Worm (Caenorhabditis elegans) whole organism, L4 larva: ENCODE data around the gene sre-2.

Source experiments
- F26F4.8 ChIP-seq: fragments of 200-800 bp; sonication (Bioruptor generic); conservative IDR thresholded peaks from 2 replicates; pipeline ENCODE4 v1.3.6; 2022; ENCODE audit warnings: missing genetic modification characterization, missing compliant biosample characterization
- F37D6.2 ChIP-seq: sonication (generic microtip); optimal IDR thresholded peaks from 2 replicates; lab custom pipeline; 2016; ENCODE audit warnings: mild to moderate bottlenecking, missing genetic modification characterization, missing compliant biosample characterization
- T20F7.1 ChIP-seq: fragments of 200-800 bp; sonication (Bioruptor generic); optimal IDR thresholded peaks from 2 replicates; lab custom pipeline; 2018; ENCODE audit warnings: mild to moderate bottlenecking, missing genetic modification characterization, missing compliant biosample characterization
- T26A8.4 ChIP-seq: fragments of 200-800 bp; sonication (Bioruptor generic); IDR thresholded peaks from 2 replicates; pipeline ENCODE4 v1.3.6; 2022; ENCODE audit warnings: missing genetic modification characterization, missing compliant biosample characterization
- Y48G9A.11 ChIP-seq: fragments of 200-800 bp; sonication (Bioruptor generic); IDR thresholded peaks from 2 replicates; pipeline ENCODE4 v1.3.6; 2022; ENCODE audit warnings: missing genetic modification reagents, missing genetic modification characterization, missing compliant biosample characterization
- aha-1 ChIP-seq: fragments of 150-350 bp; peaks from one replicate; lab custom pipeline; 2014; ENCODE audit warnings: missing biosample characterization, missing genetic modification characterization
- arid-1 ChIP-seq: fragments of 200-800 bp; sonication (Bioruptor generic); conservative IDR thresholded peaks from 2 replicates; pipeline ENCODE4 v1.3.6; 2022; ENCODE audit warnings: missing genetic modification reagents, missing genetic modification characterization, missing compliant biosample characterization
- attf-4 ChIP-seq: sonication (generic microtip); optimal IDR thresholded peaks from 3 replicates; lab custom pipeline; 2017; ENCODE audit warnings: missing biosample characterization, missing genetic modification characterization
- ceh-82 ChIP-seq: sonication (generic microtip); optimal IDR thresholded peaks from 2 replicates; lab custom pipeline; 2017; ENCODE audit warnings: missing biosample characterization, missing genetic modification characterization
- daf-16 ChIP-seq, 3 experiments: sonication (generic microtip); optimal IDR thresholded peaks; 2 replicates each; lab custom pipeline; 2016 to 2017; ENCODE audit warnings: missing genetic modification characterization in 3 of 3, missing genetic modification reagents in 3 of 3, mild to moderate bottlenecking in 2 of 3, missing compliant biosample characterization in 2 of 3, missing biosample characterization in 1 of 3, moderate library complexity in 1 of 3
- daf-19 ChIP-seq: fragments of 200-800 bp; sonication (Bioruptor generic); conservative IDR thresholded peaks from 2 replicates; pipeline ENCODE4 v1.3.6; 2022; ENCODE audit warnings: missing genetic modification characterization, missing compliant biosample characterization
- dmd-6 ChIP-seq: fragments of 200-800 bp; sonication (Bioruptor generic); IDR thresholded peaks from 2 replicates; pipeline ENCODE4 v1.3.6; 2022; ENCODE audit warnings: missing genetic modification reagents, missing genetic modification characterization, missing compliant biosample characterization
- dmd-8 ChIP-seq: fragments of 200-800 bp; sonication (Bioruptor generic); IDR thresholded peaks from 2 replicates; pipeline ENCODE4 v1.3.6; 2022; ENCODE audit warnings: missing genetic modification characterization, missing compliant biosample characterization
- dmd-9 ChIP-seq: fragments of 200-800 bp; sonication (Bioruptor generic); IDR thresholded peaks from 2 replicates; pipeline ENCODE4 v1.3.6; 2022; ENCODE audit warnings: missing genetic modification reagents, missing genetic modification characterization, missing compliant biosample characterization
- egl-27 ChIP-seq: sonication (generic microtip); optimal IDR thresholded peaks from 3 replicates; lab custom pipeline; 2017; ENCODE audit warnings: missing biosample characterization, missing genetic modification reagents, missing genetic modification characterization
- egl-43 ChIP-seq: fragments of 200-800 bp; sonication (Bioruptor generic); IDR thresholded peaks from 2 replicates; pipeline ENCODE4 v1.3.6; 2022; ENCODE audit warnings: missing genetic modification reagents, missing genetic modification characterization, missing compliant biosample characterization
- fkh-10 ChIP-seq: fragments of 150-350 bp; optimal IDR thresholded peaks from 2 replicates; lab custom pipeline; 2014; ENCODE audit warnings: missing biosample characterization, missing genetic modification reagents, missing genetic modification characterization
- hmg-1.1 ChIP-seq: fragments of 200-800 bp; sonication (Bioruptor generic); IDR thresholded peaks from 2 replicates; pipeline ENCODE4 v1.3.6; 2022; ENCODE audit warnings: missing genetic modification reagents, missing genetic modification characterization, missing compliant biosample characterization
- jun-1 ChIP-seq: fragments of 150-350 bp; optimal IDR thresholded peaks from 2 replicates; lab custom pipeline; 2014; ENCODE audit warnings: missing biosample characterization, missing genetic modification reagents, missing genetic modification characterization
- lin-1 ChIP-seq: fragments of 200-800 bp; sonication (Bioruptor generic); IDR thresholded peaks from 2 replicates; pipeline ENCODE4 v1.3.6; 2022; ENCODE audit warnings: missing genetic modification reagents, missing genetic modification characterization, missing compliant biosample characterization
- lin-15B ChIP-seq: fragments of 150-350 bp; sonication (generic microtip); optimal IDR thresholded peaks from 3 replicates; lab custom pipeline; 2014; ENCODE audit warnings: missing biosample characterization, missing genetic modification characterization
- lir-3 ChIP-seq: sonication (generic microtip); optimal IDR thresholded peaks from 2 replicates; lab custom pipeline; 2016; ENCODE audit warnings: mild to moderate bottlenecking, missing genetic modification characterization, missing compliant biosample characterization
- lsy-2 ChIP-seq, 2 experiments: fragments of 150-350 bp in 1 of 2; sonication (generic microtip) in 1 of 2; optimal IDR thresholded peaks; 2 replicates each; lab custom pipeline; 2014 to 2017; ENCODE audit warnings: missing biosample characterization in 2 of 2, missing genetic modification characterization in 2 of 2
- mdt-29 ChIP-seq: fragments of 200-800 bp; sonication (Bioruptor generic); IDR thresholded peaks from 2 replicates; pipeline ENCODE4 v1.3.6; 2022; ENCODE audit warnings: missing genetic modification reagents, missing genetic modification characterization, missing compliant biosample characterization
- mep-1 ChIP-seq: fragments of 150-350 bp; sonication (generic microtip); optimal IDR thresholded peaks from 3 replicates; lab custom pipeline; 2014; ENCODE audit warnings: missing biosample characterization, missing genetic modification characterization
- mes-2 ChIP-seq: sonication (generic microtip); optimal IDR thresholded peaks from 2 replicates; lab custom pipeline; 2016; ENCODE audit warnings: missing genotype, mild to moderate bottlenecking, missing genetic modification characterization, missing compliant biosample characterization; ENCODE audit not compliant: poor library complexity, severe bottlenecking
- mxl-3 ChIP-seq: fragments of 200-800 bp; sonication (Bioruptor generic); optimal IDR thresholded peaks from 2 replicates; lab custom pipeline; 2018; ENCODE audit warnings: mild to moderate bottlenecking, missing genetic modification characterization, missing compliant biosample characterization
- nhr-28 ChIP-seq: fragments of 150-350 bp; optimal IDR thresholded peaks from 2 replicates; lab custom pipeline; 2014; ENCODE audit warnings: missing biosample characterization, missing genetic modification characterization
- nhr-41 ChIP-seq: fragments of 200-800 bp; sonication (Bioruptor generic); IDR thresholded peaks from 2 replicates; pipeline ENCODE4 v1.3.6; 2022; ENCODE audit warnings: missing genetic modification reagents, missing genetic modification characterization, missing compliant biosample characterization
- nhr-42 ChIP-seq: fragments of 200-800 bp; sonication (Bioruptor generic); IDR thresholded peaks from 2 replicates; pipeline ENCODE4 v1.3.6; 2022; ENCODE audit warnings: missing genetic modification characterization, missing compliant biosample characterization
- nhr-76 ChIP-seq: fragments of 150-350 bp; optimal IDR thresholded peaks from 2 replicates; lab custom pipeline; 2014; ENCODE audit warnings: missing biosample characterization, missing genetic modification characterization
- pqm-1 ChIP-seq: sonication (generic microtip); optimal IDR thresholded peaks from 2 replicates; lab custom pipeline; 2017; ENCODE audit warnings: missing biosample characterization, missing genetic modification characterization
- snpc-1.2 ChIP-seq: fragments of 200-800 bp; sonication (Bioruptor generic); IDR thresholded peaks from 2 replicates; pipeline ENCODE4 v1.3.6; 2022; ENCODE audit warnings: missing genetic modification reagents, missing genetic modification characterization, missing compliant biosample characterization
- snpc-4 ChIP-seq: fragments of 150-350 bp; optimal IDR thresholded peaks from 2 replicates; lab custom pipeline; 2014; ENCODE audit warnings: missing biosample characterization, missing genetic modification characterization
- unc-62 ChIP-seq, 3 experiments: fragments of 150-350 bp in 1 of 3; sonication (generic microtip); optimal IDR thresholded peaks in 2 of 3; peaks in 1 of 3; 1 replicate in 1 of 3; 2 replicates in 2 of 3; lab custom pipeline; 2014 to 2017; ENCODE audit warnings: missing biosample characterization in 3 of 3, missing genetic modification characterization in 3 of 3, missing genetic modification reagents in 3 of 3, missing genotype in 1 of 3
- vab-7 ChIP-seq: fragments of 200-800 bp; sonication (Bioruptor generic); IDR thresholded peaks from 2 replicates; pipeline ENCODE4 v1.3.6; 2022; ENCODE audit warnings: missing genetic modification reagents, missing genetic modification characterization, missing compliant biosample characterization
- zag-1 ChIP-seq: fragments of 150-350 bp; optimal IDR thresholded peaks from 2 replicates; lab custom pipeline; 2014; ENCODE audit warnings: missing biosample characterization, missing genetic modification characterization
- zfp-3 ChIP-seq: fragments of 200-800 bp; sonication (Bioruptor generic); conservative IDR thresholded peaks from 2 replicates; pipeline ENCODE4 v1.3.6; 2022; ENCODE audit warnings: missing genetic modification reagents, missing genetic modification characterization, missing compliant biosample characterization

Gene sre-2

ce11 chrII:8057911-8058310, 44.0 kb downstream of the sre-2 start:
- TF ChIP-seq egl-27 (tag; lab: Kevin White, UChicago) = no peak
- no peak for TF ChIP-seq nhr-76 (tag; lab: Kevin White, UChicago)
- no peak for TF ChIP-seq mep-1
- no peak for TF ChIP-seq snpc-4 (tag; lab: Kevin White, UChicago)
- TF ChIP-seq hmg-1.1 (GFP tag; lab: Robert Waterston, UW) = no peak
- no peak for TF ChIP-seq attf-4 (tag; lab: Kevin White, UChicago)
- no peak for TF ChIP-seq nhr-42 (GFP tag; lab: Robert Waterston, UW)
- TF ChIP-seq arid-1 (GFP tag; lab: Robert Waterston, UW) = no peak
- no peak for TF ChIP-seq nhr-41 (GFP tag; lab: Robert Waterston, UW)
- TF ChIP-seq mdt-29 (GFP tag; lab: Robert Waterston, UW) = no peak
- no peak for TF ChIP-seq egl-43
- no peak for TF ChIP-seq jun-1 (tag; lab: Kevin White, UChicago)
- no peak for TF ChIP-seq F37D6.2
- no peak for TF ChIP-seq zag-1 (tag; lab: Kevin White, UChicago)
- TF ChIP-seq dmd-8 (GFP tag; lab: Robert Waterston, UW) = no peak
- no peak for TF ChIP-seq daf-16 (GFP tag; optimal IDR thresholded peaks at IDR 0.05; lab: Kevin White, UChicago)
- no peak for TF ChIP-seq daf-16 (tag; optimal IDR thresholded peaks at IDR 0.05; lab: Kevin White, UChicago)

ce11 chrII:8052850-8053249, 49.1 kb downstream of the sre-2 start, which contains the start of gene T05H10.4:
Gene T05H10.4, plus strand, starts transcription at chrII:8053150.
- TF ChIP-seq T26A8.4 (GFP tag; lab: Robert Waterston, UW) (no peak), egl-27 (tag; lab: Kevin White, UChicago) (no peak), mxl-3 (GFP tag; lab: Kevin White, UChicago) (no peak), unc-62 (GFP tag; optimal IDR thresholded peaks at IDR 0.05 in 1 of 2; lab: Kevin White, UChicago) (no peak), unc-62 (tag; optimal IDR thresholded peaks at IDR 0.05; lab: Kevin White, UChicago) (no peak), vab-7 (no peak), pqm-1 (tag; lab: Kevin White, UChicago) (no peak), mes-2 (no peak), snpc-1.2 (no peak), dmd-6 (no peak), nhr-42 (GFP tag; lab: Robert Waterston, UW) (no peak), daf-19 (GFP tag; lab: Robert Waterston, UW) (no peak), lir-3 (no peak), ceh-82 (tag; lab: Kevin White, UChicago) (no peak), zfp-3 (GFP tag; lab: Robert Waterston, UW) (no peak), Y48G9A.11 (GFP tag; lab: Robert Waterston, UW) (no peak), F26F4.8 (GFP tag; lab: Robert Waterston, UW) (no peak), T20F7.1 (no peak), zag-1 (tag; lab: Kevin White, UChicago) (no peak), fkh-10 (no peak), lin-1 (GFP tag; lab: Robert Waterston, UW) (no peak)

- TF ChIP-seq arid-1 (GFP tag; lab: Robert Waterston, UW) (no peak), unc-62 (GFP tag; optimal IDR thresholded peaks at IDR 0.05 in 1 of 2; lab: Kevin White, UChicago) (peak in 1 of 2 experiments; percentile 7), unc-62 (tag; optimal IDR thresholded peaks at IDR 0.05; lab: Kevin White, UChicago) (no peak), lin-15B (tag; lab: Kevin White, UChicago) (no peak), dmd-9 (GFP tag; lab: Robert Waterston, UW) (no peak), nhr-28 (no peak), pqm-1 (tag; lab: Kevin White, UChicago) (no peak)
Measured at ce11 chrII:8052172-8052571, 49.8 kb downstream of the sre-2 start.

- TF ChIP-seq aha-1 (tag; lab: Kevin White, UChicago) (peak; percentile 88), lsy-2 (tag; optimal IDR thresholded peaks at IDR 0.05; lab: Kevin White, UChicago) (no peak)
Measured at ce11 chrII:8051330-8051729, 50.6 kb downstream of the sre-2 start.
